Worm (Caenorhabditis elegans) whole organism, L4 larva: Measurements from ENCODE around the gene C32D5.12.

Experiments
- ceh-82 ChIP-seq: sonication (generic microtip); optimal IDR thresholded peaks from 2 replicates; lab custom pipeline; 2017; ENCODE audit warnings: missing biosample characterization, missing genetic modification characterization
- egl-27 ChIP-seq: sonication (generic microtip); optimal IDR thresholded peaks from 3 replicates; lab custom pipeline; 2017; ENCODE audit warnings: missing biosample characterization, missing genetic modification reagents, missing genetic modification characterization
- lin-13 ChIP-seq: fragments of 150-350 bp; optimal IDR thresholded peaks from 2 replicates; lab custom pipeline; 2014; ENCODE audit warnings: missing biosample characterization, missing genetic modification reagents, missing genetic modification characterization
- lin-15B ChIP-seq: fragments of 150-350 bp; sonication (generic microtip); optimal IDR thresholded peaks from 3 replicates; lab custom pipeline; 2014; ENCODE audit warnings: missing biosample characterization, missing genetic modification characterization
- madf-5 ChIP-seq, 2 experiments: fragments of 200-800 bp; sonication (Bioruptor generic); IDR thresholded peaks; 2 replicates each; pipeline ENCODE4 v1.3.6; 2022; ENCODE audit warnings: missing compliant biosample characterization in 2 of 2, missing genetic modification characterization in 2 of 2
- nhr-76 ChIP-seq: fragments of 150-350 bp; optimal IDR thresholded peaks from 2 replicates; lab custom pipeline; 2014; ENCODE audit warnings: missing biosample characterization, missing genetic modification characterization
- pha-4 ChIP-seq, 2 experiments: fragments of 150-350 bp in 1 of 2; fragments of 200-800 bp in 1 of 2; sonication (Bioruptor generic) in 1 of 2; IDR thresholded peaks in 1 of 2; optimal IDR thresholded peaks in 1 of 2; 2 replicates each; pipeline versions ENCODE4 v1.3.6 to Lab custom; 2014 to 2022; ENCODE audit warnings: missing genetic modification characterization in 2 of 2, missing genetic modification reagents in 2 of 2, missing biosample characterization in 1 of 2, missing compliant biosample characterization in 1 of 2
- skn-1 ChIP-seq: fragments of 150-350 bp; optimal IDR thresholded peaks from 2 replicates; lab custom pipeline; 2014; ENCODE audit warnings: missing biosample characterization, missing genetic modification characterization

- TF ChIP-seq lin-13 (GFP tag; lab: Kevin White, UChicago) = no peak
- no peak for TF ChIP-seq egl-27 (tag; lab: Kevin White, UChicago)
- TF ChIP-seq nhr-76 (tag; lab: Kevin White, UChicago) = no peak
- TF ChIP-seq lin-15B (tag; lab: Kevin White, UChicago) = no peak
- TF ChIP-seq skn-1 (tag; lab: Kevin White, UChicago) = no peak
- no peak for TF ChIP-seq pha-4 (GFP tag; IDR thresholded peaks at IDR 0.05; lab: Robert Waterston, UW)
- no peak for TF ChIP-seq pha-4 (tag; optimal IDR thresholded peaks at IDR 0.05; lab: Kevin White, UChicago)
- TF ChIP-seq ceh-82 (tag; lab: Kevin White, UChicago) = no peak
- no peak for TF ChIP-seq madf-5 (GFP tag; IDR thresholded peaks at IDR 0.05; lab: Robert Waterston, UW)
Observed at ce11 chrII:6334745-6335260, 24.0 kb downstream of the C32D5.12 start.
